Fruit fly (Drosophila melanogaster) whole organism, pupa: ENCODE measurements around the gene poe.

ENCODE experiments used
- CG10348 ChIP-seq: fragments of 200-800 bp; sonication (Bioruptor generic); IDR thresholded peaks from 2 replicates; pipeline ENCODE4 v1.3.6; 2022; ENCODE audit warnings: missing biosample characterization, missing genetic modification characterization
- CG14655 ChIP-seq: fragments of 200-800 bp; sonication (Bioruptor generic); optimal IDR thresholded peaks from 3 replicates; lab custom pipeline; 2017; ENCODE audit warnings: mild to moderate bottlenecking, missing biosample characterization, missing genetic modification reagents, missing genetic modification characterization
- CG15710 ChIP-seq: fragments of 200-800 bp; sonication (Bioruptor generic); optimal IDR thresholded peaks from 2 replicates; lab custom pipeline; 2018; ENCODE audit warnings: missing biosample characterization, mild to moderate bottlenecking, missing genetic modification characterization, moderate library complexity
- CG32121 ChIP-seq: fragments of 200-800 bp; sonication (Bioruptor generic); IDR thresholded peaks from 2 replicates; pipeline ENCODE4 v1.3.6; 2022; ENCODE audit warnings: missing biosample characterization, missing genetic modification characterization
- CG4496 ChIP-seq: fragments of 200-800 bp; sonication (Bioruptor generic); IDR thresholded peaks from 3 replicates; pipeline ENCODE4 v1.3.6; 2022; ENCODE audit warnings: missing biosample characterization, missing genetic modification characterization
- CG8159 ChIP-seq: fragments of 200-800 bp; sonication (Bioruptor generic); optimal IDR thresholded peaks from 3 replicates; lab custom pipeline; 2018; ENCODE audit warnings: missing biosample characterization, mild to moderate bottlenecking, missing genetic modification characterization, moderate library complexity
- EcR ChIP-seq: fragments of 200-800 bp; sonication (Bioruptor generic); optimal IDR thresholded peaks from 3 replicates; lab custom pipeline; 2019; ENCODE audit warnings: missing biosample characterization, missing genetic modification characterization, mild to moderate bottlenecking, moderate library complexity, missing genetic modification reagents
- Ets98B ChIP-seq: fragments of 200-800 bp; sonication (Bioruptor generic); IDR thresholded peaks from 2 replicates; pipeline ENCODE4 v1.3.6; 2022; ENCODE audit warnings: missing biosample characterization, missing genetic modification characterization
- gl ChIP-seq: fragments of 200-800 bp; sonication (Bioruptor generic); optimal IDR thresholded peaks from 2 replicates; lab custom pipeline; 2018; ENCODE audit warnings: missing biosample characterization, mild to moderate bottlenecking, missing genetic modification characterization
- rn ChIP-seq: fragments of 200-800 bp; sonication (Bioruptor generic); IDR thresholded peaks from 2 replicates; pipeline ENCODE4 v1.3.6; 2022; ENCODE audit warnings: missing biosample characterization, missing genetic modification characterization

dm6 chr2L:8091429-8091828 lies 20.0 kb upstream of the poe start:
- TF ChIP-seq CG15710 (tag; lab: Kevin White, UChicago) (no peak), CG14655 (no peak), CG8159 (tag; lab: Kevin White, UChicago) (no peak), Ets98B (GFP tag; lab: Robert Waterston, UW) (no peak), EcR (GFP tag; lab: Kevin White, UChicago) (no peak), rn (GFP tag; lab: Robert Waterston, UW) (no peak), gl (no peak), CG10348 (GFP tag; lab: Robert Waterston, UW) (no peak), CG4496 (GFP tag; lab: Robert Waterston, UW) (no peak), CG32121 (GFP tag; lab: Robert Waterston, UW) (no peak)
